Fruit fly (Drosophila melanogaster) whole organism, embryonic: ENCODE data around the gene Rab3GAP1.

Experiments
- BtbVII ChIP-seq: fragments of 200-800 bp; sonication (Bioruptor generic); optimal IDR thresholded peaks from 3 replicates; lab custom pipeline; 2017; ENCODE audit warnings: missing biosample characterization, mild to moderate bottlenecking, missing genetic modification characterization
- Bteb2 ChIP-seq: fragments of 200-800 bp; sonication (Bioruptor generic); optimal IDR thresholded peaks from 2 replicates; lab custom pipeline; 2016; ENCODE audit warnings: missing biosample characterization, missing genetic modification characterization
- CG10147 ChIP-seq: fragments of 200-800 bp; sonication (Bioruptor generic); optimal IDR thresholded peaks from 2 replicates; lab custom pipeline; 2019; ENCODE audit warnings: missing biosample characterization, mild to moderate bottlenecking, missing genetic modification characterization, moderate library complexity
- CG10979 ChIP-seq: fragments of 200-800 bp; sonication (Bioruptor generic); optimal IDR thresholded peaks from 2 replicates; lab custom pipeline; 2018; ENCODE audit warnings: missing biosample characterization, mild to moderate bottlenecking, missing genetic modification characterization, moderate library complexity
- CG11560 ChIP-seq: fragments of 200-800 bp; sonication (Bioruptor generic); IDR thresholded peaks from 3 replicates; pipeline ENCODE4 v1.3.6; 2022; ENCODE audit warnings: missing biosample characterization, missing genetic modification characterization
- CG11695 ChIP-seq: fragments of 200-800 bp; sonication (Bioruptor generic); IDR thresholded peaks from 3 replicates; pipeline ENCODE4 v1.3.6; 2022; ENCODE audit warnings: missing biosample characterization, missing genetic modification characterization
- CG12236 ChIP-seq: fragments of 200-800 bp; sonication (Bioruptor generic); optimal IDR thresholded peaks from 2 replicates; lab custom pipeline; 2016; ENCODE audit warnings: missing biosample characterization, missing genetic modification characterization
- CG12942 ChIP-seq: fragments of 200-800 bp; sonication (Bioruptor generic); optimal IDR thresholded peaks from 3 replicates; lab custom pipeline; 2016; ENCODE audit warnings: missing biosample characterization, missing genetic modification characterization
- CG13775 ChIP-seq: fragments of 200-800 bp; sonication (Bioruptor generic); optimal IDR thresholded peaks from 3 replicates; lab custom pipeline; 2017; ENCODE audit warnings: missing biosample characterization, mild to moderate bottlenecking, missing genetic modification characterization
- CG14667 ChIP-seq: fragments of 200-800 bp; sonication (Bioruptor generic); IDR thresholded peaks from 2 replicates; pipeline ENCODE4 v1.3.6; 2022; ENCODE audit warnings: missing biosample characterization, missing genetic modification characterization
- CG14710 ChIP-seq: fragments of 200-800 bp; sonication (Bioruptor generic); optimal IDR thresholded peaks from 3 replicates; lab custom pipeline; 2019; ENCODE audit warnings: missing biosample characterization, mild to moderate bottlenecking, missing genetic modification characterization, moderate library complexity
- CG17385 ChIP-seq: fragments of 200-800 bp; sonication (Bioruptor generic); optimal IDR thresholded peaks from 3 replicates; lab custom pipeline; 2018; ENCODE audit warnings: missing biosample characterization, mild to moderate bottlenecking, missing genetic modification characterization
- CG18262 ChIP-seq: fragments of 200-800 bp; optimal IDR thresholded peaks from 3 replicates; lab custom pipeline; 2019; ENCODE audit warnings: missing biosample characterization, mild to moderate bottlenecking, missing genetic modification characterization, moderate library complexity
- CG18619 ChIP-seq: fragments of 200-800 bp; sonication (Bioruptor generic); optimal IDR thresholded peaks from 3 replicates; lab custom pipeline; 2017; ENCODE audit warnings: missing biosample characterization, mild to moderate bottlenecking, missing genetic modification characterization
- CG18764 ChIP-seq: fragments of 200-800 bp; sonication (Bioruptor generic); optimal IDR thresholded peaks from 3 replicates; lab custom pipeline; 2016; ENCODE audit warnings: missing biosample characterization, missing genetic modification characterization
- CG30431 ChIP-seq: fragments of 200-800 bp; sonication (Bioruptor generic); optimal IDR thresholded peaks from 2 replicates; lab custom pipeline; 2017; ENCODE audit warnings: missing biosample characterization, missing genetic modification characterization
- CG31365 ChIP-seq: fragments of 200-800 bp; sonication (Bioruptor generic); optimal IDR thresholded peaks from 2 replicates; lab custom pipeline; 2018; ENCODE audit warnings: missing biosample characterization, mild to moderate bottlenecking, missing genetic modification characterization
- CG3163 ChIP-seq: fragments of 200-800 bp; sonication (Bioruptor generic); optimal IDR thresholded peaks from 3 replicates; lab custom pipeline; 2016; ENCODE audit warnings: missing biosample characterization, missing genetic modification characterization
- CG4404 ChIP-seq: fragments of 200-800 bp; sonication (Bioruptor generic); IDR thresholded peaks from 2 replicates; pipeline ENCODE4 v1.3.6; 2022; ENCODE audit warnings: missing biosample characterization, missing genetic modification characterization
- CG4707 ChIP-seq: fragments of 200-800 bp; sonication (Bioruptor generic); optimal IDR thresholded peaks from 2 replicates; lab custom pipeline; 2018; ENCODE audit warnings: missing biosample characterization, mild to moderate bottlenecking, missing genetic modification characterization, moderate library complexity
- CG5180 ChIP-seq: fragments of 200-800 bp; sonication (Bioruptor generic); optimal IDR thresholded peaks from 3 replicates; lab custom pipeline; 2017; ENCODE audit warnings: missing biosample characterization, missing genetic modification characterization, mild to moderate bottlenecking, moderate library complexity, missing genetic modification reagents
- CG6791 ChIP-seq: fragments of 200-800 bp; sonication (Bioruptor generic); IDR thresholded peaks from 3 replicates; pipeline ENCODE4 v1.3.6; 2022; ENCODE audit warnings: missing biosample characterization, missing genetic modification characterization; ENCODE audit not compliant: partially characterized antibody
- CG6854 ChIP-seq: fragments of 200-800 bp; sonication (Bioruptor generic); optimal IDR thresholded peaks from 3 replicates; lab custom pipeline; 2017; ENCODE audit warnings: missing biosample characterization, mild to moderate bottlenecking, missing genetic modification characterization
- CG7556 ChIP-seq: fragments of 200-800 bp; sonication (Bioruptor generic); optimal IDR thresholded peaks from 2 replicates; lab custom pipeline; 2017; ENCODE audit warnings: missing biosample characterization, mild to moderate bottlenecking, missing genetic modification characterization
- CG8359 ChIP-seq: fragments of 200-800 bp; sonication (Bioruptor generic); optimal IDR thresholded peaks from 2 replicates; lab custom pipeline; 2017; ENCODE audit warnings: missing biosample characterization, mild to moderate bottlenecking, missing genetic modification characterization, borderline replicate concordance
- CG9215 ChIP-seq: fragments of 200-800 bp; sonication (Bioruptor generic); IDR thresholded peaks from 2 replicates; pipeline ENCODE4 v1.3.6; 2022; ENCODE audit warnings: missing biosample characterization, missing genetic modification characterization
- CTCF ChIP-seq: fragments of 200-800 bp; sonication (Bioruptor generic); optimal IDR thresholded peaks from 2 replicates; lab custom pipeline; 2017; ENCODE audit warnings: missing biosample characterization, mild to moderate bottlenecking, missing genetic modification characterization, moderate library complexity
- E2f1 ChIP-seq: fragments of 200-800 bp; sonication (Bioruptor generic); IDR thresholded peaks from 2 replicates; pipeline ENCODE4 v1.3.6; 2022; ENCODE audit warnings: missing biosample characterization, missing genetic modification characterization
- HHEX ChIP-seq: fragments of 200-800 bp; sonication (Bioruptor generic); optimal IDR thresholded peaks from 3 replicates; lab custom pipeline; 2017; ENCODE audit warnings: missing biosample characterization, mild to moderate bottlenecking, missing genetic modification characterization, missing genetic modification reagents
- Hr39 ChIP-seq: fragments of >200 bp; optimal IDR thresholded peaks from 2 replicates; lab custom pipeline; 2017
- MBD-R2 ChIP-seq: fragments of 200-800 bp; sonication (Bioruptor generic); IDR thresholded peaks from 2 replicates; pipeline ENCODE4 v1.3.6; 2022; ENCODE audit warnings: missing biosample characterization, missing genetic modification characterization
- Mrtf ChIP-seq: fragments of 200-800 bp; sonication (Bioruptor generic); IDR thresholded peaks from 3 replicates; pipeline ENCODE4 v1.3.6; 2022; ENCODE audit warnings: missing biosample characterization, missing genetic modification characterization
- NC2α ChIP-seq: fragments of 200-800 bp; sonication (Bioruptor generic); optimal IDR thresholded peaks from 2 replicates; lab custom pipeline; 2016; ENCODE audit warnings: missing biosample characterization, missing genetic modification characterization
- Nf-YB ChIP-seq: fragments of 200-800 bp; sonication (Bioruptor generic); optimal IDR thresholded peaks from 3 replicates; lab custom pipeline; 2019; ENCODE audit warnings: missing biosample characterization, mild to moderate bottlenecking, missing genetic modification characterization, moderate library complexity
- Oaz ChIP-seq: fragments of 200-800 bp; sonication (Bioruptor generic); IDR thresholded peaks from 2 replicates; pipeline ENCODE4 v1.3.6; 2022; ENCODE audit warnings: missing biosample characterization, missing genetic modification characterization
- Ptx1 ChIP-seq: fragments of 200-800 bp; sonication (Bioruptor generic); IDR thresholded peaks from 2 replicates; pipeline ENCODE4 v1.3.6; 2022; ENCODE audit warnings: missing biosample characterization, missing genetic modification characterization
- Six4 ChIP-seq: fragments of 200-800 bp; sonication (Bioruptor generic); optimal IDR thresholded peaks from 2 replicates; lab custom pipeline; 2016; ENCODE audit warnings: missing biosample characterization, missing genetic modification characterization
- amos ChIP-seq: fragments of 200-800 bp; sonication (Bioruptor generic); IDR thresholded peaks from 2 replicates; pipeline ENCODE4 v1.3.6; 2022; ENCODE audit warnings: missing biosample characterization, missing genetic modification characterization; ENCODE audit not compliant: partially characterized antibody
- ap ChIP-seq: fragments of 200-800 bp; sonication (Bioruptor generic); IDR thresholded peaks from 2 replicates; pipeline ENCODE4 v1.3.6; 2022; ENCODE audit warnings: missing biosample characterization, missing genetic modification characterization
- ase ChIP-seq: fragments of 200-800 bp; sonication (Bioruptor generic); IDR thresholded peaks from 3 replicates; pipeline ENCODE4 v1.3.6; 2022; ENCODE audit warnings: missing biosample characterization, missing genetic modification characterization
- az2 ChIP-seq: fragments of 200-800 bp; sonication (Bioruptor generic); optimal IDR thresholded peaks from 3 replicates; lab custom pipeline; 2016; ENCODE audit warnings: missing biosample characterization, missing genetic modification characterization
- bbx ChIP-seq: fragments of 200-800 bp; sonication (Bioruptor generic); IDR thresholded peaks from 2 replicates; pipeline ENCODE4 v1.3.6; 2022; ENCODE audit warnings: missing biosample characterization, missing genetic modification characterization; ENCODE audit not compliant: partially characterized antibody
- corto ChIP-seq: fragments of 200-800 bp; sonication (Bioruptor generic); optimal IDR thresholded peaks from 2 replicates; lab custom pipeline; 2016; ENCODE audit warnings: missing biosample characterization, mild to moderate bottlenecking, missing genetic modification characterization, moderate library complexity
- ems ChIP-seq: fragments of 200-800 bp; sonication (Bioruptor generic); optimal IDR thresholded peaks from 3 replicates; lab custom pipeline; 2016; ENCODE audit warnings: missing biosample characterization, missing genetic modification characterization
- nerfin-1 ChIP-seq: fragments of 200-800 bp; sonication (Bioruptor generic); optimal IDR thresholded peaks from 3 replicates; lab custom pipeline; 2019; ENCODE audit warnings: missing biosample characterization, mild to moderate bottlenecking, missing genetic modification characterization, moderate library complexity
- odd ChIP-seq: fragments of 200-800 bp; sonication (Bioruptor generic); optimal IDR thresholded peaks from 2 replicates; lab custom pipeline; 2017; ENCODE audit warnings: missing biosample characterization, mild to moderate bottlenecking, missing genetic modification characterization
- pnt ChIP-seq: fragments of 200-800 bp; sonication (Bioruptor generic); optimal IDR thresholded peaks from 3 replicates; lab custom pipeline; 2016; ENCODE audit warnings: missing biosample characterization, missing genetic modification characterization
- pros ChIP-seq: fragments of 200-800 bp; sonication (Bioruptor generic); optimal IDR thresholded peaks from 3 replicates; lab custom pipeline; 2019; ENCODE audit warnings: missing biosample characterization, mild to moderate bottlenecking, missing genetic modification characterization, moderate library complexity
- slp2 ChIP-seq: fragments of 200-800 bp; sonication (Bioruptor generic); optimal IDR thresholded peaks from 2 replicates; lab custom pipeline; 2016; ENCODE audit warnings: missing biosample characterization, missing genetic modification characterization
- tll ChIP-seq, 2 experiments: fragments of 200-800 bp in 1 of 2; fragments of >200 bp in 1 of 2; sonication (Bioruptor generic) in 1 of 2; optimal IDR thresholded peaks; 2 replicates each; lab custom pipeline; 2017 to 2019; ENCODE audit warnings: missing biosample characterization in 2 of 2, missing genetic modification characterization in 2 of 2, mild to moderate bottlenecking in 1 of 2, moderate library complexity in 1 of 2
- tna ChIP-seq: fragments of 200-800 bp; sonication (Bioruptor generic); IDR thresholded peaks from 2 replicates; pipeline ENCODE4 v1.3.6; 2022; ENCODE audit warnings: missing biosample characterization, missing genetic modification characterization; ENCODE audit not compliant: partially characterized antibody
- zen2 ChIP-seq: fragments of 200-800 bp; sonication (Bioruptor generic); IDR thresholded peaks from 3 replicates; pipeline ENCODE4 v1.3.6; 2022; ENCODE audit warnings: missing biosample characterization, missing genetic modification characterization; ENCODE audit not compliant: partially characterized antibody

Rab3GAP1 gene

DNA sequence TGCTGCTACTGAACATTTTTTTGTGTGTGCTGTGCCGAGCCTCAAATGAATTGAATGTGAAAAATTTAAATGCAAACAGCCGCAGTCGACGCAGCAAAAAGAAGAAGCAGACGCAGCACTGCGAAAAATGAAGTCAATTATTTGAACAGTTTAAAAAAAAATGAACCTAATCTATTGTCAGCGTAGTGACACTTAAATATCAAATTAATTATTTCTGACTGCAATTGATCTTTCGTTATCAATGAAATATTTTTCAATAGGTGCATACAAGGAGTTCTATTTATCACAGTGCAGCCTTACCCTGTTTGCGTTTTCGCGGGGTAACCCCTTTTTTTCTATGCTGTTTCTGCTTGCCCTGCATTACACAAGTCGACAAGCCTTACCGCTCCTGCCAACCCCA, 35.4 kb downstream of the Rab3GAP1 start (continued):
- TF ChIP-seq CG8359 (no peak), CG4707 (GFP tag; lab: Kevin White, UChicago) (no peak), CG10979 (no peak), az2 (no peak), Ptx1 (GFP tag; lab: Robert Waterston, UW) (peak; percentile 67), NC2α (no peak), CG30431 (no peak), corto (GFP tag; lab: Kevin White, UChicago) (no peak), CG31365 (no peak), Hr39 (no peak), zen2 (GFP tag; lab: Robert Waterston, UW) (no peak), E2f1 (peak; percentile 38; the same call in 1 of the 2 replicates), Nf-YB (GFP tag; lab: Kevin White, UChicago) (no peak), CG5180 (peak; percentile 17), CG12942 (GFP tag; lab: Kevin White, UChicago) (no peak), CG13775 (GFP tag; lab: Kevin White, UChicago) (no peak), MBD-R2 (GFP tag; lab: Robert Waterston, UW) (no peak), tna (GFP tag; lab: Robert Waterston, UW) (no peak), CG14667 (GFP tag; lab: Robert Waterston, UW) (peak; percentile 25; the same call in 1 of the 2 replicates), CG18764 (no peak), Bteb2 (GFP tag; lab: Kevin White, UChicago) (no peak), CG14710 (tag; lab: Kevin White, UChicago) (no peak), CG7556 (GFP tag; lab: Kevin White, UChicago) (no peak), CG9215 (GFP tag; lab: Robert Waterston, UW) (no peak), nerfin-1 (tag; lab: Kevin White, UChicago) (no peak), amos (no peak), odd (GFP tag; lab: Kevin White, UChicago) (no peak), Six4 (GFP tag; lab: Kevin White, UChicago) (no peak), CG11695 (no peak), bbx (GFP tag; lab: Robert Waterston, UW) (no peak), CG3163 (GFP tag; lab: Kevin White, UChicago) (no peak), ase (peak; percentile 52; the same call in 2 of the 3 replicates), ems (GFP tag; lab: Kevin White, UChicago) (no peak), tll (GFP tag; optimal IDR thresholded peaks at IDR 0.05; lab: Kevin White, UChicago) (no peak), ap (GFP tag; lab: Robert Waterston, UW) (peak; percentile 55; the same call in 1 of the 2 replicates), CG18619 (no peak), CG17385 (GFP tag; lab: Kevin White, UChicago) (peak; percentile 9), CG6791 (GFP tag; lab: Robert Waterston, UW) (no peak), CG10147 (GFP tag; lab: Kevin White, UChicago) (no peak), HHEX (GFP tag; lab: Kevin White, UChicago) (peak; percentile 42), CG18262 (tag; lab: Kevin White, UChicago) (peak; percentile 26), pros (GFP tag; lab: Kevin White, UChicago) (no peak), CG6854 (no peak), Mrtf (no peak), pnt (GFP tag; lab: Kevin White, UChicago) (peak; percentile 28), slp2 (GFP tag; lab: Kevin White, UChicago) (peak; percentile 28), Oaz (no peak), CG12236 (GFP tag; lab: Kevin White, UChicago) (no peak), CG4404 (GFP tag; lab: Robert Waterston, UW) (no peak), BtbVII (no peak), CTCF (GFP tag; lab: Kevin White, UChicago) (no peak), CG11560 (no peak)
